Fruit fly (Drosophila melanogaster): ENCODE results near the gene alpha-Est2.

DNA sequence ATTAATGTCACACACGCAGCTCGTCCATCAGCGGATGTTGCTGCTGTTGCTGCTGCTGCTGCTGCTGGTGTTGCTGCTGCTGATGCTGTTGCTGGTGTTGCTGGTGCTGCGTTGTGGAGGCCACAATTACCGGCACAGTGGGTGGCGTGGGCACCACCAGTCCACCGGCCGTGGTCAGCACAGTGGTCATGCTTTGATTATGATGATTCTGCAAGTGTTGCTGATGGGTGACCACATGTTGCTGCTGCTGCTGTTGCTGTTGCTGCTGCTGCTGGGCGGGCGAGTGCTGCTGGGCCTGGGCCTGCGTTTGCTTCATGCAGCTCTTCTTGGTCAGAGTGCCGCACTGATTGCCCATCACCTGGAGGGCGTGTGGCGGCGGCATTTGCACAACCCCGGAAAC, 30.6 kb downstream of the alpha-Est2 start:
- TF ChIP-seq CG9609 (GFP tag; optimal IDR thresholded peaks at IDR 0.05) (no peak), klu (GFP tag; IDR thresholded peaks at IDR 0.05) (0 out of 2 replicates have a peak, but pooled peaks have one; percentile 9), CG4854 (GFP tag; optimal IDR thresholded peaks at IDR 0.05) (no peak), scrt (GFP tag; optimal IDR thresholded peaks at IDR 0.05) (no peak), CG14667 (GFP tag; IDR thresholded peaks at IDR 0.05) (no peak), dpn (GFP tag; optimal IDR thresholded peaks at IDR 0.05) (no peak), CG33213 (GFP tag; optimal IDR thresholded peaks at IDR 0.05) (no peak), fu2 (GFP tag; optimal IDR thresholded peaks at IDR 0.05) (no peak), kay (GFP tag; optimal IDR thresholded peaks at IDR 0.05) (no peak), mirr (GFP tag; optimal IDR thresholded peaks at IDR 0.05) (no peak), btn (GFP tag; optimal IDR thresholded peaks at IDR 0.05) (no peak), HmgZ (tag; optimal IDR thresholded peaks at IDR 0.05) (no peak)

Measured in whole organism, embryonic.